Fruit fly (Drosophila melanogaster) whole organism, embryonic: Measurements from ENCODE around the gene Sfxn2.

Experiments used
- Atf6 ChIP-seq: fragments of 200-800 bp; sonication (Bioruptor generic); IDR thresholded peaks from 2 replicates; pipeline ENCODE4 v1.3.6; 2022; ENCODE audit warnings: missing biosample characterization, missing genetic modification characterization
- Bdp1 ChIP-seq: fragments of 200-800 bp; sonication (Bioruptor generic); optimal IDR thresholded peaks from 3 replicates; lab custom pipeline; 2016; ENCODE audit warnings: missing biosample characterization, missing genetic modification characterization
- Bteb2 ChIP-seq: fragments of 200-800 bp; sonication (Bioruptor generic); optimal IDR thresholded peaks from 2 replicates; lab custom pipeline; 2016; ENCODE audit warnings: missing biosample characterization, missing genetic modification characterization
- CG10431 ChIP-seq: fragments of 200-800 bp; sonication (Bioruptor generic); optimal IDR thresholded peaks from 3 replicates; lab custom pipeline; 2018; ENCODE audit warnings: missing biosample characterization, mild to moderate bottlenecking, missing genetic modification characterization
- CG11504 ChIP-seq: fragments of 200-800 bp; sonication (Bioruptor generic); optimal IDR thresholded peaks from 3 replicates; lab custom pipeline; 2019; ENCODE audit warnings: missing biosample characterization, mild to moderate bottlenecking, missing genetic modification characterization, moderate library complexity
- CG11723 ChIP-seq: fragments of 200-800 bp; sonication (Bioruptor generic); optimal IDR thresholded peaks from 2 replicates; lab custom pipeline; 2017; ENCODE audit warnings: missing biosample characterization, mild to moderate bottlenecking, missing genetic modification characterization
- CG17186 ChIP-seq: fragments of 200-800 bp; sonication (Bioruptor generic); optimal IDR thresholded peaks from 3 replicates; lab custom pipeline; 2017; ENCODE audit warnings: missing biosample characterization, missing genetic modification reagents, missing genetic modification characterization
- CG31224 ChIP-seq: fragments of 200-800 bp; sonication (Bioruptor generic); IDR thresholded peaks from 2 replicates; pipeline ENCODE4 v1.3.6; 2022; ENCODE audit warnings: missing biosample characterization, missing genetic modification characterization
- CG3163 ChIP-seq: fragments of 200-800 bp; sonication (Bioruptor generic); optimal IDR thresholded peaks from 3 replicates; lab custom pipeline; 2016; ENCODE audit warnings: missing biosample characterization, missing genetic modification characterization
- CG32767 ChIP-seq: fragments of 200-800 bp; sonication (Bioruptor generic); IDR thresholded peaks from 2 replicates; pipeline ENCODE4 v1.3.6; 2022; ENCODE audit warnings: missing biosample characterization, missing genetic modification characterization
- CG4617 ChIP-seq: fragments of 200-800 bp; sonication (Bioruptor generic); optimal IDR thresholded peaks from 3 replicates; lab custom pipeline; 2016; ENCODE audit warnings: missing biosample characterization, missing genetic modification characterization, borderline replicate concordance
- CG5180 ChIP-seq: fragments of 200-800 bp; sonication (Bioruptor generic); optimal IDR thresholded peaks from 3 replicates; lab custom pipeline; 2017; ENCODE audit warnings: missing biosample characterization, missing genetic modification characterization, mild to moderate bottlenecking, moderate library complexity, missing genetic modification reagents
- CG6813 ChIP-seq: fragments of 200-800 bp; sonication (Bioruptor generic); optimal IDR thresholded peaks from 2 replicates; lab custom pipeline; 2017; ENCODE audit warnings: missing biosample characterization, missing genetic modification characterization, mild to moderate bottlenecking, moderate library complexity, missing genetic modification reagents
- CG7372 ChIP-seq: fragments of 200-800 bp; sonication (Bioruptor generic); IDR thresholded peaks from 2 replicates; pipeline ENCODE4 v1.3.6; 2022; ENCODE audit warnings: missing biosample characterization, missing genetic modification characterization
- D19A ChIP-seq: fragments of 200-800 bp; optimal IDR thresholded peaks from 3 replicates; lab custom pipeline; 2019; ENCODE audit warnings: missing biosample characterization, mild to moderate bottlenecking, missing genetic modification characterization, moderate library complexity
- Dip2 ChIP-seq: fragments of 200-800 bp; sonication (Bioruptor generic); IDR thresholded peaks from 2 replicates; pipeline ENCODE4 v1.3.6; 2022; ENCODE audit warnings: missing biosample characterization, missing genetic modification characterization
- Elba2 ChIP-seq: fragments of 200-800 bp; sonication (Bioruptor generic); optimal IDR thresholded peaks from 3 replicates; lab custom pipeline; 2016; ENCODE audit warnings: missing biosample characterization, missing genetic modification characterization
- MESR4 ChIP-seq: fragments of 200-800 bp; sonication (Bioruptor generic); optimal IDR thresholded peaks from 2 replicates; lab custom pipeline; 2018; ENCODE audit warnings: missing biosample characterization, mild to moderate bottlenecking, missing genetic modification characterization, moderate library complexity
- Nf-YA ChIP-seq: fragments of 200-800 bp; sonication (Bioruptor generic); IDR thresholded peaks from 2 replicates; pipeline ENCODE4 v1.3.6; 2022; ENCODE audit warnings: missing biosample characterization, missing genetic modification characterization
- Oaz ChIP-seq: fragments of 200-800 bp; sonication (Bioruptor generic); IDR thresholded peaks from 2 replicates; pipeline ENCODE4 v1.3.6; 2022; ENCODE audit warnings: missing biosample characterization, missing genetic modification characterization
- Optix ChIP-seq: fragments of 200-800 bp; sonication (Bioruptor generic); IDR thresholded peaks from 3 replicates; pipeline ENCODE4 v1.3.6; 2022; ENCODE audit warnings: missing biosample characterization, missing genetic modification characterization
- Sox102F ChIP-seq: fragments of 200-800 bp; sonication (Bioruptor generic); optimal IDR thresholded peaks from 2 replicates; lab custom pipeline; 2018; ENCODE audit warnings: missing biosample characterization, mild to moderate bottlenecking, missing genetic modification characterization, moderate library complexity
- Trl ChIP-seq, 3 experiments: fragments of >200 bp in 2 of 3; fragments of 200-800 bp in 1 of 3; sonication (Bioruptor generic) in 1 of 3; optimal IDR thresholded peaks; 2 replicates in 1 of 3; 3 replicates in 2 of 3; lab custom pipeline; 2016 to 2017; ENCODE audit warnings: missing biosample characterization in 1 of 3, missing genetic modification characterization in 1 of 3
- ara ChIP-seq: fragments of 200-800 bp; sonication (Bioruptor generic); IDR thresholded peaks from 2 replicates; pipeline ENCODE4 v1.3.6; 2022; ENCODE audit warnings: missing biosample characterization, missing genetic modification characterization
- bsh ChIP-seq, 2 experiments: fragments of 200-800 bp; sonication (Bioruptor generic); optimal IDR thresholded peaks; 2 replicates each; lab custom pipeline; 2017 to 2018; ENCODE audit warnings: mild to moderate bottlenecking in 2 of 2, missing biosample characterization in 2 of 2, missing genetic modification characterization in 2 of 2, moderate library complexity in 1 of 2
- chinmo ChIP-seq: fragments of 200-800 bp; sonication (Bioruptor generic); IDR thresholded peaks from 4 replicates; pipeline ENCODE4 v1.3.6; 2022; ENCODE audit warnings: missing biosample characterization, missing genetic modification characterization; ENCODE audit not compliant: partially characterized antibody
- dm ChIP-seq: fragments of 200-800 bp; sonication (Bioruptor generic); optimal IDR thresholded peaks from 3 replicates; lab custom pipeline; 2016; ENCODE audit warnings: missing biosample characterization, missing genetic modification characterization
- eve ChIP-seq, 2 experiments: fragments of >200 bp; optimal IDR thresholded peaks; 2 replicates each; lab custom pipeline; 2017; ENCODE audit warnings: missing biosample characterization in 2 of 2, missing genetic modification characterization in 2 of 2
- ewg ChIP-seq: fragments of 200-800 bp; sonication (Bioruptor generic); optimal IDR thresholded peaks from 3 replicates; lab custom pipeline; 2017; ENCODE audit warnings: mild to moderate bottlenecking, missing biosample characterization, missing genetic modification reagents, missing genetic modification characterization
- gcm ChIP-seq: fragments of 200-800 bp; sonication (Bioruptor generic); optimal IDR thresholded peaks from 2 replicates; lab custom pipeline; 2019; ENCODE audit warnings: missing biosample characterization, mild to moderate bottlenecking, missing genetic modification characterization, moderate library complexity
- gfzf ChIP-seq: fragments of 200-800 bp; sonication (Bioruptor generic); optimal IDR thresholded peaks from 2 replicates; lab custom pipeline; 2016; ENCODE audit warnings: missing biosample characterization, mild to moderate bottlenecking, missing genetic modification characterization, moderate library complexity
- gro ChIP-seq: fragments of 200-800 bp; sonication (Bioruptor generic); optimal IDR thresholded peaks from 2 replicates; lab custom pipeline; 2016; ENCODE audit warnings: missing biosample characterization, missing genetic modification characterization
- gsb-n ChIP-seq: fragments of 200-800 bp; sonication (Bioruptor generic); optimal IDR thresholded peaks from 3 replicates; lab custom pipeline; 2018; ENCODE audit warnings: missing biosample characterization, mild to moderate bottlenecking, missing genetic modification characterization
- kni ChIP-seq: fragments of 200-800 bp; sonication (Bioruptor generic); optimal IDR thresholded peaks from 3 replicates; lab custom pipeline; 2017; ENCODE audit warnings: mild to moderate bottlenecking, missing biosample characterization, missing genetic modification reagents, missing genetic modification characterization
- lab ChIP-seq: fragments of 200-800 bp; sonication (Bioruptor generic); optimal IDR thresholded peaks from 3 replicates; lab custom pipeline; 2017; ENCODE audit warnings: missing biosample characterization, missing genetic modification characterization, mild to moderate bottlenecking, moderate library complexity, missing genetic modification reagents
- lbe ChIP-seq: fragments of 200-800 bp; sonication (Bioruptor generic); optimal IDR thresholded peaks from 2 replicates; lab custom pipeline; 2016; ENCODE audit warnings: missing biosample characterization, mild to moderate bottlenecking, missing genetic modification characterization
- mld ChIP-seq: fragments of 200-800 bp; sonication (Bioruptor generic); IDR thresholded peaks from 3 replicates; pipeline ENCODE4 v1.3.6; 2022; ENCODE audit warnings: missing biosample characterization, missing genetic modification characterization; ENCODE audit not compliant: partially characterized antibody
- nmo ChIP-seq: fragments of 200-800 bp; sonication (Bioruptor generic); optimal IDR thresholded peaks from 2 replicates; lab custom pipeline; 2018; ENCODE audit warnings: missing biosample characterization, mild to moderate bottlenecking, missing genetic modification characterization, moderate library complexity
- pho ChIP-seq: fragments of 200-800 bp; sonication (Bioruptor generic); optimal IDR thresholded peaks from 2 replicates; lab custom pipeline; 2016; ENCODE audit warnings: missing biosample characterization, missing genetic modification characterization
- pros ChIP-seq: fragments of 200-800 bp; sonication (Bioruptor generic); optimal IDR thresholded peaks from 3 replicates; lab custom pipeline; 2019; ENCODE audit warnings: missing biosample characterization, mild to moderate bottlenecking, missing genetic modification characterization, moderate library complexity
- psq ChIP-seq: fragments of 200-800 bp; sonication (Bioruptor generic); optimal IDR thresholded peaks from 2 replicates; lab custom pipeline; 2017; ENCODE audit warnings: missing biosample characterization, missing genetic modification characterization
- schlank ChIP-seq: fragments of 200-800 bp; sonication (Bioruptor generic); optimal IDR thresholded peaks from 2 replicates; lab custom pipeline; 2018; ENCODE audit warnings: missing biosample characterization, mild to moderate bottlenecking, missing genetic modification characterization
- sd ChIP-seq: fragments of 200-800 bp; sonication (Bioruptor generic); optimal IDR thresholded peaks from 3 replicates; lab custom pipeline; 2018; ENCODE audit warnings: missing biosample characterization, mild to moderate bottlenecking, missing genetic modification characterization, moderate library complexity
- seq ChIP-seq: fragments of 200-800 bp; sonication (Bioruptor generic); IDR thresholded peaks from 2 replicates; pipeline ENCODE4 v1.3.6; 2022; ENCODE audit warnings: missing biosample characterization, missing genetic modification characterization
- sisA ChIP-seq: fragments of 200-800 bp; sonication (Bioruptor generic); IDR thresholded peaks from 2 replicates; pipeline ENCODE4 v1.3.6; 2022; ENCODE audit warnings: missing biosample characterization, missing genetic modification characterization
- sna ChIP-seq: fragments of 200-800 bp; sonication (Bioruptor generic); IDR thresholded peaks from 2 replicates; pipeline ENCODE4 v1.3.6; 2022; ENCODE audit warnings: missing biosample characterization, missing genetic modification characterization; ENCODE audit not compliant: partially characterized antibody
- so ChIP-seq: fragments of 200-800 bp; sonication (Bioruptor generic); IDR thresholded peaks from 3 replicates; pipeline ENCODE4 v1.3.6; 2022; ENCODE audit warnings: missing biosample characterization, missing genetic modification characterization
- sr ChIP-seq: fragments of 200-800 bp; sonication (Bioruptor generic); IDR thresholded peaks from 3 replicates; pipeline ENCODE4 v1.3.6; 2022; ENCODE audit warnings: missing biosample characterization, missing genetic modification characterization
- ssp ChIP-seq: fragments of 200-800 bp; sonication (Bioruptor generic); IDR thresholded peaks from 2 replicates; pipeline ENCODE4 v1.3.6; 2022; ENCODE audit warnings: missing biosample characterization, missing genetic modification characterization
- tup ChIP-seq: fragments of 200-800 bp; sonication (Bioruptor generic); optimal IDR thresholded peaks from 2 replicates; lab custom pipeline; 2016; ENCODE audit warnings: missing biosample characterization, mild to moderate bottlenecking, missing genetic modification characterization, moderate library complexity

Gene Sfxn2

DNA sequence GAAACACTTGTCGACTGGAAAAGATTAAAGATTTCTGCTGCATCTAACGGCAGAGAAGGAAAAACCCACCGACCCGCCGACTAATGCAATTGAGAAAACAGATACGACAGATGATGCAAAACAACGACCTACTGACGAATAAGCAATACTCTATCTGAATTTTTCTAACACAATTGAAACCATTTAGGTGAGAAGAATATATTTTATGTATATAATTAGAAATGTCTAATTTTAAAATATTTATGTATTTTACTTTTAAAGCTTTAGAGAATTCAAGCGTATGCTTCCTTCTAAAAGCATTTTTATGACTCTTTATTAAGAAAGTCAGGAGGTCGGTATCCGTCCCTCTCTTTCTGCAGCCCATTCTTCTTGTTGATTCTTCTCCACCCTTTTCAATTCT, 15.5 kb downstream of the Sfxn2 start (continued):
- TF ChIP-seq CG32767 (no peak), gsb-n (tag; lab: Kevin White, UChicago) (no peak), CG5180 (GFP tag; lab: Kevin White, UChicago) (no peak), ssp (GFP tag; lab: Robert Waterston, UW) (no peak), lbe (GFP tag; lab: Kevin White, UChicago) (peak; percentile 10), Bteb2 (GFP tag; lab: Kevin White, UChicago) (no peak), sisA (GFP tag; lab: Robert Waterston, UW) (no peak), Oaz (GFP tag; lab: Robert Waterston, UW) (no peak), Sox102F (GFP tag; lab: Kevin White, UChicago) (peak; percentile 20), Bdp1 (GFP tag; lab: Kevin White, UChicago) (no peak), CG4617 (GFP tag; lab: Kevin White, UChicago) (no peak), CG17186 (GFP tag; lab: Kevin White, UChicago) (no peak), MESR4 (GFP tag; lab: Kevin White, UChicago) (no peak), CG11504 (peak; percentile 3), dm (GFP tag; lab: Kevin White, UChicago) (no peak), tup (GFP tag; lab: Kevin White, UChicago) (no peak), psq (GFP tag; lab: Kevin White, UChicago) (no peak), ara (GFP tag; lab: Robert Waterston, UW) (no peak), bsh (GFP tag; optimal IDR thresholded peaks at IDR 0.05; lab: Kevin White, UChicago) (peak in 1 of 2 experiments; percentile 4), lab (no peak), CG31224 (GFP tag; lab: Robert Waterston, UW) (no peak), gro (no peak), eve (GFP tag; optimal IDR thresholded peaks at IDR 0.05; lab: Kevin White, UChicago) (no peak), CG11723 (GFP tag; lab: Kevin White, UChicago) (no peak), D19A (tag; lab: Kevin White, UChicago) (peak; percentile 92)

DNA sequence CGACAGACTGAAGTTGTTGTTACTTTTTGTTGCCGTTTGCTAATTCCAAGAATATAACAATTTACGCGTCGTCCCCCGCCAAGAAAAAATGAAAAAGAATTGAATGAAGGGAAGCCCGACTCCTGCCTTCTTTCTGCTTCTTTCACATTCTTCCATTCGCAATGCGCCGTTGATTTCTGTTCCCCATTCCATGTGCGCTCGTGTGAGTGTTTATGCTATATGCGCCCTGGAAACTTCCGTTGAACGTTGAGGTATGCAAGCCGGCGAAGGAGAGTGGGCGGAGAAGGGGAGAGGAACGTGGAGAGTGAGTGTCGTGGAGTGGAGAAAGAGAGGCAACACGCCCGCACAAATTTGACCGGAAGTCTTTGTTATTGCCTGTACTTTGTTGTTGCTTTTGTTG, 16.1 kb downstream of the Sfxn2 start:
- TF ChIP-seq CG6813 (GFP tag; lab: Kevin White, UChicago) (no peak), sna (GFP tag; lab: Robert Waterston, UW) (no peak), seq (GFP tag; lab: Robert Waterston, UW) (no peak), Dip2 (GFP tag; lab: Robert Waterston, UW) (no peak), psq (GFP tag; lab: Kevin White, UChicago) (no peak), pros (GFP tag; lab: Kevin White, UChicago) (peak; percentile 1), sd (tag; lab: Kevin White, UChicago) (peak; percentile 81), so (GFP tag; lab: Robert Waterston, UW) (no peak), CG17186 (GFP tag; lab: Kevin White, UChicago) (no peak), Trl (optimal IDR thresholded peaks at IDR 0.05; lab: Kevin White, UChicago) (peak; percentile 11 to 38), Trl (GFP tag; optimal IDR thresholded peaks at IDR 0.05; lab: Kevin White, UChicago) (no peak), Atf6 (no peak), sr (GFP tag; lab: Robert Waterston, UW) (peak; percentile 72; the same call in 2 of the 3 replicates), kni (GFP tag; lab: Kevin White, UChicago) (peak; percentile 21), nmo (GFP tag; lab: Kevin White, UChicago) (no peak), Optix (GFP tag; lab: Robert Waterston, UW) (no peak), chinmo (0 out of 4 replicates have a peak, but pooled peaks have one; percentile 55), bsh (GFP tag; optimal IDR thresholded peaks at IDR 0.05; lab: Kevin White, UChicago) (no peak), Elba2 (GFP tag; lab: Kevin White, UChicago) (no peak), gcm (GFP tag; lab: Kevin White, UChicago) (peak; percentile 63), ewg (no peak), schlank (no peak), CG3163 (GFP tag; lab: Kevin White, UChicago) (no peak), Nf-YA (GFP tag; lab: Robert Waterston, UW) (no peak), mld (GFP tag; lab: Robert Waterston, UW) (no peak), gfzf (GFP tag; lab: Kevin White, UChicago) (no peak), CG7372 (GFP tag; lab: Robert Waterston, UW) (no peak), CG10431 (GFP tag; lab: Kevin White, UChicago) (no peak), pho (GFP tag; lab: Kevin White, UChicago) (no peak)
